In genomic region chrII:10174338-10174737, ce11 we compare ENCODE assay signal across 1 worm cellular context.
TF ChIP-seq lines count a peak whose summit lies in the region.

Gene F33H1.4 (plus strand): TSS chrII:10174648.

TF ChIP-seq in whole organism, L1 larva, 84 proteins besides CTCF, POLR2A, EP300 and RAD21 (continued from another document):
- TF ChIP-seq lin-15B (tag; optimal IDR thresholded peaks at IDR 0.05; lab: Kevin White, UChicago), result peak; percentile 87
- no peak for TF ChIP-seq mab-9 (GFP tag; IDR thresholded peaks at IDR 0.05; lab: Robert Waterston, UW)
- TF ChIP-seq unc-62 (GFP tag; optimal IDR thresholded peaks at IDR 0.05; lab: Kevin White, UChicago), result no peak
- TF ChIP-seq C04F5.9 (tag; optimal IDR thresholded peaks at IDR 0.05; lab: Kevin White, UChicago), result no peak
- no peak for TF ChIP-seq fos-1 (tag; optimal IDR thresholded peaks at IDR 0.05; lab: Kevin White, UChicago)
- no peak for TF ChIP-seq ceh-88 (GFP tag; IDR thresholded peaks at IDR 0.05; lab: Robert Waterston, UW)
- no peak for TF ChIP-seq irx-1 (tag; optimal IDR thresholded peaks at IDR 0.05; lab: Kevin White, UChicago)
- no peak for TF ChIP-seq sup-37 (GFP tag; optimal IDR thresholded peaks at IDR 0.05; lab: Kevin White, UChicago)
- TF ChIP-seq Y116A8C.19 (tag; optimal IDR thresholded peaks at IDR 0.05; lab: Kevin White, UChicago; ENCODE audit: borderline replicate concordance), result no peak
- TF ChIP-seq ces-1 (GFP tag; optimal IDR thresholded peaks at IDR 0.05; lab: Kevin White, UChicago), result no peak
- no peak for TF ChIP-seq tlp-1 (tag; optimal IDR thresholded peaks at IDR 0.05; lab: Kevin White, UChicago)
- TF ChIP-seq nhr-12 (tag; optimal IDR thresholded peaks at IDR 0.05; lab: Kevin White, UChicago), result no peak
- no peak for TF ChIP-seq ztf-11 (tag; optimal IDR thresholded peaks at IDR 0.05; lab: Kevin White, UChicago)
- TF ChIP-seq nhr-237 (tag; optimal IDR thresholded peaks at IDR 0.05; lab: Kevin White, UChicago), result no peak
- TF ChIP-seq egl-27 (tag; optimal IDR thresholded peaks at IDR 0.05; lab: Kevin White, UChicago), result no peak
- TF ChIP-seq xbp-1 (tag; optimal IDR thresholded peaks at IDR 0.05; lab: Kevin White, UChicago), result peak; percentile 16
- TF ChIP-seq nhr-84 (tag; optimal IDR thresholded peaks at IDR 0.05; lab: Kevin White, UChicago), result no peak
- TF ChIP-seq mep-1 (tag; optimal IDR thresholded peaks at IDR 0.05; lab: Kevin White, UChicago), result peak; percentile 70
- peak; percentile 3 for TF ChIP-seq skn-1 (tag; optimal IDR thresholded peaks at IDR 0.05; lab: Kevin White, UChicago)
- no peak for TF ChIP-seq hpl-2 (GFP tag; optimal IDR thresholded peaks at IDR 0.05; lab: Kevin White, UChicago)
- TF ChIP-seq lir-3 (tag; optimal IDR thresholded peaks at IDR 0.05; lab: Kevin White, UChicago; ENCODE audit: poor library complexity), result no peak
- TF ChIP-seq hlh-17 (GFP tag; optimal IDR thresholded peaks at IDR 0.05; lab: Kevin White, UChicago; ENCODE audit: borderline replicate concordance), result no peak
- TF ChIP-seq nhr-20 (tag; optimal IDR thresholded peaks at IDR 0.05; lab: Kevin White, UChicago), result peak; percentile 48
- TF ChIP-seq snu-23 (GFP tag; optimal IDR thresholded peaks at IDR 0.05; lab: Kevin White, UChicago), result peak; percentile 65
- TF ChIP-seq nhr-11 (tag; optimal IDR thresholded peaks at IDR 0.05; lab: Kevin White, UChicago), result no peak
- no peak for TF ChIP-seq vab-15 (tag; optimal IDR thresholded peaks at IDR 0.05; lab: Kevin White, UChicago)
- TF ChIP-seq sptf-1 (tag; optimal IDR thresholded peaks at IDR 0.05; lab: Kevin White, UChicago), result no peak
- no peak for TF ChIP-seq ztf-4 (tag; optimal IDR thresholded peaks at IDR 0.05; lab: Kevin White, UChicago)
- TF ChIP-seq mef-2 (tag; optimal IDR thresholded peaks at IDR 0.05; lab: Kevin White, UChicago), result no peak
- TF ChIP-seq lin-35 (GFP tag; optimal IDR thresholded peaks at IDR 0.05; lab: Kevin White, UChicago), result peak; percentile 62 to 74
- TF ChIP-seq ceh-8 (GFP tag; optimal IDR thresholded peaks at IDR 0.05; lab: Kevin White, UChicago), result no peak
- no peak for TF ChIP-seq alr-1 (tag; optimal IDR thresholded peaks at IDR 0.05; lab: Kevin White, UChicago; ENCODE audit: borderline replicate concordance)
- TF ChIP-seq nhr-47 (tag; optimal IDR thresholded peaks at IDR 0.05; lab: Kevin White, UChicago), result peak; percentile 61
- peak; percentile 64 for TF ChIP-seq nhr-85 (tag; lab: Kevin White, UChicago)
- peak; percentile 7 for TF ChIP-seq unc-86 (tag; optimal IDR thresholded peaks at IDR 0.05; lab: Kevin White, UChicago)
- peak; percentile 23 for TF ChIP-seq F16B12.6 (tag; optimal IDR thresholded peaks at IDR 0.05; lab: Kevin White, UChicago)
- TF ChIP-seq ama-1 (optimal IDR thresholded peaks at IDR 0.05; lab: Kevin White, UChicago), result no peak
- TF ChIP-seq nhr-90 (tag; optimal IDR thresholded peaks at IDR 0.05; lab: Kevin White, UChicago; ENCODE audit: poor library complexity), result peak; percentile 28
- no peak for TF ChIP-seq zag-1 (tag; optimal IDR thresholded peaks at IDR 0.05; lab: Kevin White, UChicago)
- no peak for TF ChIP-seq pag-3 (tag; optimal IDR thresholded peaks at IDR 0.05; lab: Kevin White, UChicago; ENCODE audit: borderline replicate concordance, insufficient read depth)
- TF ChIP-seq isw-1 (GFP tag; IDR thresholded peaks at IDR 0.05; lab: Robert Waterston, UW), result no peak
- peak; percentile 98 for TF ChIP-seq lin-13 (GFP tag; optimal IDR thresholded peaks at IDR 0.05; lab: Kevin White, UChicago)
- TF ChIP-seq blmp-1 (tag; optimal IDR thresholded peaks at IDR 0.05; lab: Kevin White, UChicago), result peak; percentile 91
- TF ChIP-seq lin-14 (GFP tag; optimal IDR thresholded peaks at IDR 0.05; lab: Kevin White, UChicago), result peak; percentile 89
- TF ChIP-seq unc-30 (tag; optimal IDR thresholded peaks at IDR 0.05; lab: Kevin White, UChicago), result no peak
- no peak for TF ChIP-seq hlh-4 (tag; optimal IDR thresholded peaks at IDR 0.05; lab: Kevin White, UChicago)
- no peak for TF ChIP-seq grh-1 (GFP tag; IDR thresholded peaks at IDR 0.05; lab: Robert Waterston, UW)
- peak in 1 of 2 experiments; percentile 19 for TF ChIP-seq mdl-1 (tag; optimal IDR thresholded peaks at IDR 0.05; lab: Kevin White, UChicago)
- no peak for TF ChIP-seq elt-2 (tag; optimal IDR thresholded peaks at IDR 0.05; lab: Kevin White, UChicago)
- TF ChIP-seq C34B4.2 (tag; optimal IDR thresholded peaks at IDR 0.05; lab: Kevin White, UChicago), result no peak
- no peak for TF ChIP-seq unc-98 (GFP tag; IDR thresholded peaks at IDR 0.05; lab: Robert Waterston, UW)
- no peak for TF ChIP-seq egl-13 (tag; optimal IDR thresholded peaks at IDR 0.05; lab: Kevin White, UChicago)
- TF ChIP-seq pqm-1 (tag; optimal IDR thresholded peaks at IDR 0.05; lab: Kevin White, UChicago), result no peak
- no peak for TF ChIP-seq sox-4 (tag; optimal IDR thresholded peaks at IDR 0.05; lab: Kevin White, UChicago)
- TF ChIP-seq fkh-10 (GFP tag; optimal IDR thresholded peaks at IDR 0.05; lab: Kevin White, UChicago), result no peak
- TF ChIP-seq efl-3 (GFP tag; optimal IDR thresholded peaks at IDR 0.05; lab: Kevin White, UChicago), result no peak
- TF ChIP-seq fkh-4 (tag; optimal IDR thresholded peaks at IDR 0.05; lab: Kevin White, UChicago; ENCODE audit: borderline replicate concordance), result no peak
- TF ChIP-seq tbx-2 (tag; optimal IDR thresholded peaks at IDR 0.05; lab: Kevin White, UChicago), result no peak
- peak; percentile 30 for TF ChIP-seq zip-4 (GFP tag; optimal IDR thresholded peaks at IDR 0.05; lab: Kevin White, UChicago)
- peak; percentile 83 to 97 for TF ChIP-seq lsy-2 (tag; optimal IDR thresholded peaks at IDR 0.05; lab: Kevin White, UChicago)
- no peak for TF ChIP-seq unc-130 (tag; optimal IDR thresholded peaks at IDR 0.05; lab: Kevin White, UChicago)
- TF ChIP-seq nhr-28 (tag; optimal IDR thresholded peaks at IDR 0.05; lab: Kevin White, UChicago), result no peak
- TF ChIP-seq rnt-1 (tag; optimal IDR thresholded peaks at IDR 0.05; lab: Kevin White, UChicago), result peak; percentile 61
- peak in 1 of 6 experiments; percentile 22 for TF ChIP-seq elt-3 (tag; optimal IDR thresholded peaks at IDR 0.05; lab: Kevin White, UChicago)
- TF ChIP-seq dsc-1 (tag; optimal IDR thresholded peaks at IDR 0.05; lab: Kevin White, UChicago), result no peak
- TF ChIP-seq C16A3.4 (tag; optimal IDR thresholded peaks at IDR 0.05; lab: Kevin White, UChicago), result no peak
- TF ChIP-seq aha-1 (tag; optimal IDR thresholded peaks at IDR 0.05; lab: Kevin White, UChicago), result no peak
TF ChIP-seq in whole organism, L1 larva: peak in this region for 30.
